Worm (Caenorhabditis elegans): ENCODE measurements around the gene ZK863.8.

ce11 chrV:12235502-12235901, 48.2 kb upstream of the ZK863.8 start:
- TF ChIP-seq him-1 (tag; optimal IDR thresholded peaks at IDR 0.05) = no peak
- TF ChIP-seq dao-5 (tag; optimal IDR thresholded peaks at IDR 0.05) = no peak
